Worm (Caenorhabditis elegans): Measurements from ENCODE around the gene sri-67.
A peak's percentile ranks its signal among the peaks of the same experiment; 100 is the strongest.

The sri-67 gene

ce11 chrV:20005724-20006132, 17.9 kb downstream of the sri-67 start (continued):
- TF ChIP-seq lsy-12 (tag; optimal IDR thresholded peaks at IDR 0.05) (no peak), zag-1 (tag; optimal IDR thresholded peaks at IDR 0.05) (no peak), elt-3 (tag; optimal IDR thresholded peaks at IDR 0.05) (no peak), tbx-2 (tag; optimal IDR thresholded peaks at IDR 0.05) (peak; percentile 13), nhr-43 (tag; optimal IDR thresholded peaks at IDR 0.05; ENCODE audit: poor library complexity, severe bottlenecking) (no peak), fkh-10 (GFP tag; optimal IDR thresholded peaks at IDR 0.05) (peak; percentile 68), ama-1 (optimal IDR thresholded peaks at IDR 0.05) (peak; percentile 26), fos-1 (tag; optimal IDR thresholded peaks at IDR 0.05) (no peak), mml-1 (tag; optimal IDR thresholded peaks at IDR 0.05) (no peak), unc-39 (tag; optimal IDR thresholded peaks at IDR 0.05) (no peak), jun-1 (tag; optimal IDR thresholded peaks at IDR 0.05) (peak; percentile 41), sea-2 (GFP tag; optimal IDR thresholded peaks at IDR 0.05) (peak; percentile 30), nhr-25 (tag; optimal IDR thresholded peaks at IDR 0.05) (peak; percentile 34), ztf-4 (tag; optimal IDR thresholded peaks at IDR 0.05) (no peak), daf-12 (tag; optimal IDR thresholded peaks at IDR 0.05) (no peak), ceh-28 (tag; optimal IDR thresholded peaks at IDR 0.05) (peak; percentile 90), nhr-67 (tag; optimal IDR thresholded peaks at IDR 0.05) (no peak), nhr-23 (tag; optimal IDR thresholded peaks at IDR 0.05) (peak; percentile 42), eor-1 (tag; optimal IDR thresholded peaks at IDR 0.05) (no peak)

- no peak for TF ChIP-seq elt-2 (tag; optimal IDR thresholded peaks at IDR 0.05)
- no peak for TF ChIP-seq jun-1 (tag; optimal IDR thresholded peaks at IDR 0.05)
- TF ChIP-seq fkh-2 (tag; optimal IDR thresholded peaks at IDR 0.05): no peak
- TF ChIP-seq pqm-1 (tag; optimal IDR thresholded peaks at IDR 0.05): no peak
- TF ChIP-seq daf-12 (tag; optimal IDR thresholded peaks at IDR 0.05): no peak
- no peak for TF ChIP-seq nhr-76 (tag; optimal IDR thresholded peaks at IDR 0.05)
These were observed 19.7 kb downstream of the sri-67 start, which contains the start of gene Y60A3A.23 for ce11 chrV:20007470-20007869. TSS of gene Y60A3A.23 (plus strand) at chrV:20007770.

- TF ChIP-seq nhr-77 (tag; optimal IDR thresholded peaks at IDR 0.05): no peak
- TF ChIP-seq elt-2 (tag; optimal IDR thresholded peaks at IDR 0.05): peak; percentile 80
These were observed 23.4 kb downstream of the sri-67 start for ce11 chrV:20011199-20011598.

ce11 chrV:20011654-20012053, 23.9 kb downstream of the sri-67 start, which contains the start of gene Y60A3A.21:
TSS of gene Y60A3A.21 (plus strand) at chrV:20011954.
- no peak for TF ChIP-seq pha-4 (tag; optimal IDR thresholded peaks at IDR 0.05)
- TF ChIP-seq pqm-1 (tag; optimal IDR thresholded peaks at IDR 0.05): no peak
- no peak for TF ChIP-seq nhr-237 (tag; optimal IDR thresholded peaks at IDR 0.05)
- TF ChIP-seq egl-27 (tag; optimal IDR thresholded peaks at IDR 0.05): no peak
- no peak for TF ChIP-seq ceh-82 (tag; optimal IDR thresholded peaks at IDR 0.05)
- TF ChIP-seq nhr-67 (tag; optimal IDR thresholded peaks at IDR 0.05): no peak
- no peak for TF ChIP-seq daf-12 (tag; optimal IDR thresholded peaks at IDR 0.05)
- TF ChIP-seq ztf-11 (tag; optimal IDR thresholded peaks at IDR 0.05): no peak
- TF ChIP-seq elt-1 (tag; optimal IDR thresholded peaks at IDR 0.05): no peak
- TF ChIP-seq lin-39 (tag; optimal IDR thresholded peaks at IDR 0.05): no peak
- no peak for TF ChIP-seq nhr-12 (tag; optimal IDR thresholded peaks at IDR 0.05)
- no peak for TF ChIP-seq tbx-2 (tag; optimal IDR thresholded peaks at IDR 0.05)
- TF ChIP-seq nhr-28 (tag; optimal IDR thresholded peaks at IDR 0.05): no peak
- TF ChIP-seq aly-2 (tag; optimal IDR thresholded peaks at IDR 0.05): no peak
- no peak for TF ChIP-seq elt-3 (tag; optimal IDR thresholded peaks at IDR 0.05)

- TF ChIP-seq skn-1 (tag; optimal IDR thresholded peaks at IDR 0.05) (no peak), pqm-1 (tag; optimal IDR thresholded peaks at IDR 0.05) (no peak), nhr-11 (tag; optimal IDR thresholded peaks at IDR 0.05) (no peak), mdl-1 (tag; optimal IDR thresholded peaks at IDR 0.05) (no peak), ztf-11 (tag; optimal IDR thresholded peaks at IDR 0.05) (no peak), elt-2 (tag; optimal IDR thresholded peaks at IDR 0.05) (no peak), lin-39 (tag; optimal IDR thresholded peaks at IDR 0.05) (no peak), nfya-1 (tag; optimal IDR thresholded peaks at IDR 0.05; ENCODE audit: insufficient read depth) (no peak), aly-2 (tag; optimal IDR thresholded peaks at IDR 0.05) (no peak)
These were observed 33.6 kb downstream of the sri-67 start for ce11 chrV:20021347-20021746.

All from whole organism, L3 larva.